Fruit fly (Drosophila melanogaster) whole organism, embryonic: ENCODE results near the gene CG17230.

Experiments used
- CG1024 ChIP-seq: fragments of 200-800 bp; sonication (Bioruptor generic); IDR thresholded peaks from 2 replicates; pipeline ENCODE4 v1.3.6; 2022; ENCODE audit warnings: missing biosample characterization, missing genetic modification characterization
- CG10267 ChIP-seq: fragments of 200-800 bp; sonication (Bioruptor generic); optimal IDR thresholded peaks from 2 replicates; lab custom pipeline; 2018; ENCODE audit warnings: missing biosample characterization, mild to moderate bottlenecking, missing genetic modification characterization, moderate library complexity
- CG10979 ChIP-seq: fragments of 200-800 bp; sonication (Bioruptor generic); optimal IDR thresholded peaks from 2 replicates; lab custom pipeline; 2018; ENCODE audit warnings: missing biosample characterization, mild to moderate bottlenecking, missing genetic modification characterization, moderate library complexity
- CG11093 ChIP-seq: fragments of 200-800 bp; sonication (Bioruptor generic); IDR thresholded peaks from 3 replicates; pipeline ENCODE4 v1.3.6; 2022; ENCODE audit warnings: missing biosample characterization, missing genetic modification characterization
- CG12236 ChIP-seq: fragments of 200-800 bp; sonication (Bioruptor generic); optimal IDR thresholded peaks from 2 replicates; lab custom pipeline; 2016; ENCODE audit warnings: missing biosample characterization, missing genetic modification characterization
- CG13123 ChIP-seq: fragments of 200-800 bp; sonication (Bioruptor generic); optimal IDR thresholded peaks from 2 replicates; lab custom pipeline; 2016; ENCODE audit warnings: missing biosample characterization, missing genetic modification characterization
- CG13296 ChIP-seq: fragments of 200-800 bp; sonication (Bioruptor generic); optimal IDR thresholded peaks from 3 replicates; lab custom pipeline; 2018; ENCODE audit warnings: missing biosample characterization, mild to moderate bottlenecking, missing genetic modification characterization
- CG17385 ChIP-seq: fragments of 200-800 bp; sonication (Bioruptor generic); optimal IDR thresholded peaks from 3 replicates; lab custom pipeline; 2018; ENCODE audit warnings: missing biosample characterization, mild to moderate bottlenecking, missing genetic modification characterization
- CG2120 ChIP-seq: fragments of 200-800 bp; sonication (Bioruptor generic); optimal IDR thresholded peaks from 3 replicates; lab custom pipeline; 2016; ENCODE audit warnings: missing biosample characterization, missing genetic modification characterization
- CG2129 ChIP-seq: fragments of 200-800 bp; sonication (Bioruptor generic); IDR thresholded peaks from 2 replicates; pipeline ENCODE4 v1.3.6; 2022; ENCODE audit warnings: missing biosample characterization, missing genetic modification characterization; ENCODE audit not compliant: partially characterized antibody
- CG42726 ChIP-seq: fragments of 200-800 bp; sonication (Bioruptor generic); IDR thresholded peaks from 2 replicates; pipeline ENCODE4 v1.3.6; 2022; ENCODE audit warnings: missing biosample characterization, missing genetic modification characterization; ENCODE audit not compliant: partially characterized antibody
- CG4404 ChIP-seq: fragments of 200-800 bp; sonication (Bioruptor generic); IDR thresholded peaks from 2 replicates; pipeline ENCODE4 v1.3.6; 2022; ENCODE audit warnings: missing biosample characterization, missing genetic modification characterization
- CG9609 ChIP-seq: fragments of 200-800 bp; sonication (Bioruptor generic); optimal IDR thresholded peaks from 3 replicates; lab custom pipeline; 2016; ENCODE audit warnings: missing biosample characterization, missing genetic modification characterization
- D ChIP-seq, 2 experiments: fragments of 200-800 bp in 1 of 2; fragments of >200 bp in 1 of 2; sonication (Bioruptor generic) in 1 of 2; optimal IDR thresholded peaks; 2 replicates in 1 of 2; 3 replicates in 1 of 2; lab custom pipeline; 2017; ENCODE audit warnings: mild to moderate bottlenecking in 1 of 2, missing biosample characterization in 1 of 2, missing genetic modification characterization in 1 of 2, missing genetic modification reagents in 1 of 2
- Deaf1 ChIP-seq: fragments of 200-800 bp; optimal IDR thresholded peaks from 3 replicates; lab custom pipeline; 2019; ENCODE audit warnings: missing biosample characterization, mild to moderate bottlenecking, missing genetic modification characterization, moderate library complexity
- Dp ChIP-seq: fragments of 200-800 bp; sonication (Bioruptor generic); optimal IDR thresholded peaks from 2 replicates; lab custom pipeline; 2018; ENCODE audit warnings: missing biosample characterization, mild to moderate bottlenecking, missing genetic modification characterization, moderate library complexity
- E2f2 ChIP-seq: fragments of 200-800 bp; sonication (Bioruptor generic); IDR thresholded peaks from 2 replicates; pipeline ENCODE4 v1.3.6; 2022; ENCODE audit warnings: missing biosample characterization, missing genetic modification characterization
- Ets97D ChIP-seq: fragments of 200-800 bp; sonication (Bioruptor generic); optimal IDR thresholded peaks from 3 replicates; lab custom pipeline; 2016; ENCODE audit warnings: missing biosample characterization, missing genetic modification characterization
- Fer2 ChIP-seq: fragments of 200-800 bp; sonication (Bioruptor generic); optimal IDR thresholded peaks from 2 replicates; lab custom pipeline; 2018; ENCODE audit warnings: missing biosample characterization, mild to moderate bottlenecking, missing genetic modification characterization, moderate library complexity
- GATAe ChIP-seq: fragments of 200-800 bp; sonication (Bioruptor generic); conservative IDR thresholded peaks from 2 replicates; pipeline ENCODE4 v1.3.6; 2022; ENCODE audit warnings: missing biosample characterization, missing genetic modification characterization
- HLH3B ChIP-seq: fragments of 200-800 bp; sonication (Bioruptor generic); IDR thresholded peaks from 2 replicates; pipeline ENCODE4 v1.3.6; 2022; ENCODE audit warnings: missing biosample characterization, missing genetic modification characterization
- HmgZ ChIP-seq: fragments of 200-800 bp; sonication (Bioruptor generic); optimal IDR thresholded peaks from 2 replicates; lab custom pipeline; 2018; ENCODE audit warnings: missing biosample characterization, mild to moderate bottlenecking, missing genetic modification characterization
- Hr78 ChIP-seq, 2 experiments: fragments of 200-800 bp in 1 of 2; fragments of >200 bp in 1 of 2; sonication (Bioruptor generic) in 1 of 2; optimal IDR thresholded peaks; 2 replicates each; lab custom pipeline; 2017 to 2019; ENCODE audit warnings: missing biosample characterization in 2 of 2, missing genetic modification characterization in 2 of 2, mild to moderate bottlenecking in 1 of 2, moderate library complexity in 1 of 2
- MBD-R2 ChIP-seq: fragments of 200-800 bp; sonication (Bioruptor generic); IDR thresholded peaks from 2 replicates; pipeline ENCODE4 v1.3.6; 2022; ENCODE audit warnings: missing biosample characterization, missing genetic modification characterization
- Med ChIP-seq: fragments of 200-800 bp; sonication (Bioruptor generic); peaks from one replicate; lab custom pipeline; 2016; ENCODE audit warnings: missing biosample characterization, missing genetic modification characterization, mild to moderate bottlenecking, inconsistent platforms, moderate library complexity
- Meics ChIP-seq: fragments of 200-800 bp; sonication (Bioruptor generic); optimal IDR thresholded peaks from 2 replicates; lab custom pipeline; 2017; ENCODE audit warnings: missing biosample characterization, mild to moderate bottlenecking, missing genetic modification characterization
- Myb ChIP-seq: fragments of 200-800 bp; sonication (Bioruptor generic); optimal IDR thresholded peaks from 2 replicates; lab custom pipeline; 2016; ENCODE audit warnings: missing biosample characterization, missing genetic modification characterization
- Opbp ChIP-seq: fragments of 200-800 bp; sonication (Bioruptor generic); IDR thresholded peaks from 3 replicates; pipeline ENCODE4 v1.3.6; 2022; ENCODE audit warnings: missing biosample characterization, missing genetic modification characterization; ENCODE audit not compliant: partially characterized antibody
- Pdp1 ChIP-seq, 2 experiments: fragments of 200-800 bp; sonication (Bioruptor generic); optimal IDR thresholded peaks; 3 replicates each; lab custom pipeline; 2016; ENCODE audit warnings: missing biosample characterization in 2 of 2, missing genetic modification characterization in 2 of 2, mild to moderate bottlenecking in 1 of 2, moderate library complexity in 1 of 2
- Scr ChIP-seq: fragments of 200-800 bp; sonication (Bioruptor generic); IDR thresholded peaks from 2 replicates; pipeline ENCODE4 v1.3.6; 2022; ENCODE audit warnings: missing biosample characterization, missing genetic modification characterization; ENCODE audit not compliant: partially characterized antibody
- Sry-β ChIP-seq: fragments of 200-800 bp; sonication (Bioruptor generic); optimal IDR thresholded peaks from 2 replicates; lab custom pipeline; 2018; ENCODE audit warnings: missing biosample characterization, mild to moderate bottlenecking, missing genetic modification characterization, moderate library complexity
- al ChIP-seq: fragments of 200-800 bp; sonication (Bioruptor generic); IDR thresholded peaks from 2 replicates; pipeline ENCODE4 v1.3.6; 2022; ENCODE audit warnings: missing biosample characterization, missing genetic modification characterization
- br ChIP-seq: fragments of >200 bp; optimal IDR thresholded peaks from 2 replicates; lab custom pipeline; 2017
- caup ChIP-seq: fragments of 200-800 bp; sonication (Bioruptor generic); optimal IDR thresholded peaks from 3 replicates; lab custom pipeline; 2017; ENCODE audit warnings: missing biosample characterization, mild to moderate bottlenecking, missing genetic modification characterization, moderate library complexity; ENCODE audit not compliant: severe bottlenecking
- chif ChIP-seq, 2 experiments: fragments of 200-800 bp; sonication (Bioruptor generic); optimal IDR thresholded peaks; 3 replicates each; lab custom pipeline; 2016; ENCODE audit warnings: missing biosample characterization in 2 of 2, missing genetic modification characterization in 2 of 2
- crp ChIP-seq, 2 experiments: fragments of 200-800 bp; sonication (Bioruptor generic); optimal IDR thresholded peaks; 2 replicates in 1 of 2; 3 replicates in 1 of 2; lab custom pipeline; 2017; ENCODE audit warnings: missing biosample characterization in 2 of 2, missing genetic modification characterization in 2 of 2, mild to moderate bottlenecking in 1 of 2, moderate library complexity in 1 of 2
- dmrt11E ChIP-seq: fragments of 200-800 bp; sonication (Bioruptor generic); optimal IDR thresholded peaks from 3 replicates; lab custom pipeline; 2018; ENCODE audit warnings: missing biosample characterization, mild to moderate bottlenecking, missing genetic modification characterization, moderate library complexity
- gce ChIP-seq: fragments of 200-800 bp; sonication (Bioruptor generic); IDR thresholded peaks from 3 replicates; pipeline ENCODE4 v1.3.6; 2022; ENCODE audit warnings: missing biosample characterization, missing genetic modification characterization
- gfzf ChIP-seq: fragments of 200-800 bp; sonication (Bioruptor generic); optimal IDR thresholded peaks from 2 replicates; lab custom pipeline; 2016; ENCODE audit warnings: missing biosample characterization, mild to moderate bottlenecking, missing genetic modification characterization, moderate library complexity
- ind ChIP-seq: fragments of 200-800 bp; sonication (Bioruptor generic); optimal IDR thresholded peaks from 3 replicates; lab custom pipeline; 2016; ENCODE audit warnings: missing biosample characterization, missing genetic modification characterization
- inv ChIP-seq: fragments of 200-800 bp; sonication (Bioruptor generic); IDR thresholded peaks from 2 replicates; pipeline ENCODE4 v1.3.6; 2022; ENCODE audit warnings: missing biosample characterization, missing genetic modification characterization; ENCODE audit not compliant: partially characterized antibody
- klu ChIP-seq: fragments of 200-800 bp; sonication (Bioruptor generic); IDR thresholded peaks from 2 replicates; pipeline ENCODE4 v1.3.6; 2022; ENCODE audit warnings: missing biosample characterization, missing genetic modification characterization
- slp2 ChIP-seq: fragments of 200-800 bp; sonication (Bioruptor generic); optimal IDR thresholded peaks from 2 replicates; lab custom pipeline; 2016; ENCODE audit warnings: missing biosample characterization, missing genetic modification characterization
- stc ChIP-seq: fragments of 200-800 bp; sonication (Bioruptor generic); IDR thresholded peaks from 2 replicates; pipeline ENCODE4 v1.3.6; 2022; ENCODE audit warnings: missing biosample characterization, missing genetic modification characterization
- stwl ChIP-seq: fragments of 200-800 bp; sonication (Bioruptor generic); optimal IDR thresholded peaks from 3 replicates; lab custom pipeline; 2018; ENCODE audit warnings: missing biosample characterization, mild to moderate bottlenecking, missing genetic modification characterization, moderate library complexity
- toy ChIP-seq: fragments of 200-800 bp; sonication (Bioruptor generic); IDR thresholded peaks from 2 replicates; pipeline ENCODE4 v1.3.6; 2022; ENCODE audit warnings: missing biosample characterization, missing genetic modification characterization
- vvl ChIP-seq: fragments of 200-800 bp; sonication (Bioruptor generic); IDR thresholded peaks from 2 replicates; pipeline ENCODE4 v1.3.6; 2022; ENCODE audit warnings: missing biosample characterization, missing genetic modification characterization
- zen2 ChIP-seq: fragments of 200-800 bp; sonication (Bioruptor generic); IDR thresholded peaks from 3 replicates; pipeline ENCODE4 v1.3.6; 2022; ENCODE audit warnings: missing biosample characterization, missing genetic modification characterization; ENCODE audit not compliant: partially characterized antibody

Gene CG17230

DNA sequence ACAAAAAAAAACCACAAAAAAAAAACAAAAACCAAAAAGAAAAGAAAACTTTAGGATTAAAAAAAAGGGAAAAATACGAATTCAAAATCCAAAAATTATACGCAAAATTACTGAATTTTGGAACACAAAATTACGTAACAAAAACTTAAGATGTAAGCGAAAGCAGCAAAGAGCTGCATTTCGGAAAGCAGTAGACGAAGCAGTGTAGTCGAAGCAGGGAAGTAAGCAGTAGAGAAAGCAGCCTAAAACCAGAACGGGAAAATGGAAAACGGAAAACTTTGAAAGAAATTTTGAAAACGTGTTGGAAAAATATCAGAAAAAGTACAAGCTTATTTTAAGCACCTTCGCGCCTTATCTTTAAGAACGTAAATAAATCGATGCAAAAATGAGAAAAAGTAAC is 34.7 kb upstream of the CG17230 start (continued):
- TF ChIP-seq CG42726 (GFP tag; lab: Robert Waterston, UW) (no peak), stc (no peak), CG2120 (GFP tag; lab: Kevin White, UChicago) (no peak), crp (GFP tag; optimal IDR thresholded peaks at IDR 0.05; lab: Kevin White, UChicago) (no peak), Med (GFP tag; lab: Kevin White, UChicago) (no peak), Fer2 (tag; lab: Kevin White, UChicago) (no peak), Pdp1 (GFP tag; optimal IDR thresholded peaks at IDR 0.05; lab: Kevin White, UChicago) (no peak), Sry-β (GFP tag; lab: Kevin White, UChicago) (no peak)

DNA sequence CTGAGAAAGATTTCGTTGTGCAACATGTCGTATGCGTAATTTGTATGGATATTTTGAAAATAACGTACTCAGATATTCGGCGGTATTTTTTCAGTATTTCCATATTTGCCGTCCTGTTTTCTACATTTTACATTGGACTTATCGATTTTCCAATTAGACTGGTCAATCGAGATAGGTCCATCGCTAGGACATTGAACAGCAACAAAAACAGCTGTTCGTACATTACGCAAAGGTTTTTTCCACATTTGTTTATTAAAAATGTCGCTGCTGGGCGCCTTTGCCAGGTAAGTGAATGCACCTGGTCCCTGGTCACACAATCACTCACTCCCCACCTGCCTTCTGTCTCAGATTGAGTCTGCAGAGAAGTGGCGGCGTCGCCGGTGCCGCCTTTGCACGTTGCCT is 29.9 kb upstream of the CG17230 start, which contains the start of gene mRpL40:
Gene mRpL40 (plus strand): TSS at position 186 of the 402 bp plus-strand sequence.
- TF ChIP-seq dmrt11E (tag; lab: Kevin White, UChicago) (no peak), Ets97D (GFP tag; lab: Kevin White, UChicago) (peak; percentile 1), CG13296 (GFP tag; lab: Kevin White, UChicago) (no peak), zen2 (GFP tag; lab: Robert Waterston, UW) (peak; percentile 26; the same call in 2 of the 3 replicates), gfzf (peak; percentile 46), Meics (GFP tag; lab: Kevin White, UChicago) (no peak), E2f2 (GFP tag; lab: Robert Waterston, UW) (peak; percentile 77), Deaf1 (no peak), br (lab: Kevin White, UChicago) (no peak), GATAe (GFP tag; lab: Robert Waterston, UW) (no peak), CG10979 (tag; lab: Kevin White, UChicago) (no peak), inv (0 out of 2 replicates have a peak, but pooled peaks have one; percentile 8), CG17385 (no peak), gce (GFP tag; lab: Robert Waterston, UW) (no peak), Dp (GFP tag; lab: Kevin White, UChicago) (peak; percentile 67), CG12236 (GFP tag; lab: Kevin White, UChicago) (no peak), CG1024 (GFP tag; lab: Robert Waterston, UW) (no peak), CG10267 (tag; lab: Kevin White, UChicago) (peak; percentile 31), CG13123 (GFP tag; lab: Kevin White, UChicago) (no peak), MBD-R2 (peak; percentile 91), Hr78 (GFP tag; optimal IDR thresholded peaks at IDR 0.05; lab: Kevin White, UChicago) (no peak), CG11093 (no peak), vvl (no peak), slp2 (GFP tag; lab: Kevin White, UChicago) (no peak), toy (GFP tag; lab: Robert Waterston, UW) (no peak), Myb (GFP tag; lab: Kevin White, UChicago) (peak; percentile 85), Scr (GFP tag; lab: Robert Waterston, UW) (peak; percentile 46), al (no peak), Opbp (GFP tag; lab: Robert Waterston, UW) (peak; percentile 32; the same call in 1 of the 3 replicates), HLH3B (GFP tag; lab: Robert Waterston, UW) (no peak), klu (GFP tag; lab: Robert Waterston, UW) (no peak), chif (GFP tag; optimal IDR thresholded peaks at IDR 0.05; lab: Kevin White, UChicago) (no peak), CG4404 (GFP tag; lab: Robert Waterston, UW) (no peak), HmgZ (tag; lab: Kevin White, UChicago) (no peak), CG9609 (GFP tag; lab: Kevin White, UChicago) (no peak), stwl (tag; lab: Kevin White, UChicago) (peak; percentile 81), caup (GFP tag; lab: Kevin White, UChicago) (no peak), D (optimal IDR thresholded peaks at IDR 0.05; lab: Kevin White, UChicago) (no peak), D (GFP tag; optimal IDR thresholded peaks at IDR 0.05; lab: Kevin White, UChicago) (no peak), CG2129 (no peak), ind (GFP tag; lab: Kevin White, UChicago) (no peak)
